Worm (Caenorhabditis elegans): ENCODE measurements around the gene hphd-1.
A peak's percentile ranks its signal among the peaks of the same experiment; 100 is the strongest.

DNA sequence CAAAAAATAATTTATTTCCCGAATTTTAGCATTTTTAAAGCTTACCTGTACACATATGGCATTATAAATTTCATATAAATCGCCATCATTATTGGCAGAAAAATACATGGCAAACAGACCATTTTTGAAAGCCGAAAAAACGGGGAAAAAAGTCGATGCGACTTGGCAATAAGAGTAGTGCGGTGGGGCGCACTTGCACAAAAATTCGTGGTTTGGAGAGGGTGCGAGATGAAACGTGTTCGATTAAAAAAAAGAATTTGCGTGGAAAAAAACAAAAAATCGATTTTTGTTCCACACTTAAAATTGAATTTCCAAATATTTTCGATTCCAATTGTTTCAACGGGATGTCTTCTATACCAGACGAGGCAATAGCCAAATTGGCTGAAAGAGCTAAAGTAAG lies 40.3 kb upstream of the hphd-1 start, which contains the start of gene F18A11.3:
- 0 out of 2 replicates have a peak, but pooled peaks have one; percentile 48 for TF ChIP-seq ztf-29 (GFP tag; IDR thresholded peaks at IDR 0.05)
- TF ChIP-seq T22C8.4 (GFP tag; IDR thresholded peaks at IDR 0.05) = no peak
- no peak for TF ChIP-seq ref-1 (GFP tag; conservative IDR thresholded peaks at IDR 0.05)
